Worm (Caenorhabditis elegans) whole organism, young adult: ENCODE data around the gene T20D3.5.

Source experiments
- C06A6.2 ChIP-seq: fragments of 200-800 bp; sonication (Bioruptor generic); conservative IDR thresholded peaks from 2 replicates; pipeline ENCODE4 v1.3.6; 2022; ENCODE audit warnings: missing genetic modification characterization, missing compliant biosample characterization
- F39B2.1 ChIP-seq: fragments of 200-800 bp; sonication (Bioruptor generic); IDR thresholded peaks from 2 replicates; pipeline ENCODE4 v1.3.6; 2022; ENCODE audit warnings: missing genetic modification reagents, missing genetic modification characterization, missing compliant biosample characterization
- ZK185.1 ChIP-seq: sonication (generic microtip); optimal IDR thresholded peaks from 2 replicates; lab custom pipeline; 2016; ENCODE audit warnings: mild to moderate bottlenecking, missing genetic modification characterization, missing compliant biosample characterization; ENCODE audit not compliant: poor library complexity, severe bottlenecking
- hmg-20 ChIP-seq: fragments of 200-800 bp; sonication (Bioruptor generic); IDR thresholded peaks from 2 replicates; pipeline ENCODE4 v1.3.6; 2022; ENCODE audit warnings: missing genetic modification reagents, missing genetic modification characterization, missing compliant biosample characterization
- hsf-1 ChIP-seq: fragments of 200-800 bp; sonication (Bioruptor generic); IDR thresholded peaks from 2 replicates; pipeline ENCODE4 v1.3.6; 2022; ENCODE audit warnings: missing genetic modification reagents, missing genetic modification characterization, missing compliant biosample characterization
- lin-35 ChIP-seq, 3 experiments: fragments of 150-350 bp in 2 of 3; sonication (generic microtip) in 1 of 3; optimal IDR thresholded peaks; 2 replicates each; lab custom pipeline; 2014 to 2018; ENCODE audit warnings: missing biosample characterization in 3 of 3, missing genetic modification characterization in 3 of 3, missing genetic modification reagents in 3 of 3
- madf-8 ChIP-seq: fragments of 200-800 bp; sonication (Bioruptor generic); conservative IDR thresholded peaks from 2 replicates; pipeline ENCODE4 v1.3.6; 2022; ENCODE audit warnings: missing genetic modification reagents, missing genetic modification characterization, missing compliant biosample characterization
- mes-4 ChIP-seq: sonication (generic microtip); optimal IDR thresholded peaks from 2 replicates; lab custom pipeline; 2016; ENCODE audit warnings: missing genotype, missing genetic modification characterization, missing compliant biosample characterization
- nhr-27 ChIP-seq: fragments of 200-800 bp; sonication (Bioruptor generic); optimal IDR thresholded peaks from 2 replicates; lab custom pipeline; 2018; ENCODE audit warnings: mild to moderate bottlenecking, missing genetic modification characterization, moderate library complexity, missing compliant biosample characterization
- snpc-4 ChIP-seq, 5 experiments: fragments of 150-350 bp in 1 of 5; sonication (generic microtip) in 4 of 5; optimal IDR thresholded peaks; 2 replicates each; lab custom pipeline; 2014 to 2018; ENCODE audit warnings: missing genetic modification characterization in 5 of 5, missing biosample characterization in 3 of 5, antibody characterized with exemption in 2 of 5, mild to moderate bottlenecking in 2 of 5, missing compliant biosample characterization in 2 of 5, missing genotype in 2 of 5, moderate library complexity in 2 of 5, missing genetic modification reagents in 1 of 5

- TF ChIP-seq nhr-27 (tag; lab: Kevin White, UChicago) (no peak), hsf-1 (GFP tag; lab: Robert Waterston, UW) (no peak), mes-4 (no peak), lin-35 (GFP tag; optimal IDR thresholded peaks at IDR 0.05; lab: Kevin White, UChicago) (no peak), C06A6.2 (GFP tag; lab: Robert Waterston, UW) (no peak), F39B2.1 (GFP tag; lab: Robert Waterston, UW) (no peak), snpc-4 (GFP tag; optimal IDR thresholded peaks at IDR 0.05; lab: Kevin White, UChicago) (no peak), snpc-4 (tag; optimal IDR thresholded peaks at IDR 0.05; lab: Kevin White, UChicago) (no peak), madf-8 (no peak), hmg-20 (no peak), ZK185.1 (tag; lab: Kevin White, UChicago) (no peak)
These were observed 39.7 kb downstream of the T20D3.5 start for ce11 chrIV:9376550-9376949.
